Worm (Caenorhabditis elegans) whole organism, young adult: ENCODE data around the gene cnep-1.

ENCODE experiments used
- B0035.1 ChIP-seq: sonication (generic microtip); optimal IDR thresholded peaks from 2 replicates; lab custom pipeline; 2016; ENCODE audit warnings: missing genetic modification characterization, mild to moderate bottlenecking, missing compliant biosample characterization, missing genotype, missing genetic modification reagents
- B0261.1 ChIP-seq: sonication (generic microtip); optimal IDR thresholded peaks from 2 replicates; lab custom pipeline; 2016; ENCODE audit warnings: mild to moderate bottlenecking, missing genetic modification characterization, moderate library complexity, missing compliant biosample characterization
- B0336.3 ChIP-seq: fragments of 200-800 bp; sonication (Bioruptor generic); IDR thresholded peaks from 2 replicates; pipeline ENCODE4 v1.3.6; 2022; ENCODE audit warnings: missing genetic modification characterization, missing compliant biosample characterization
- C06A6.2 ChIP-seq: fragments of 200-800 bp; sonication (Bioruptor generic); conservative IDR thresholded peaks from 2 replicates; pipeline ENCODE4 v1.3.6; 2022; ENCODE audit warnings: missing genetic modification characterization, missing compliant biosample characterization
- C17E4.6 ChIP-seq: fragments of 200-800 bp; sonication (Bioruptor generic); IDR thresholded peaks from 2 replicates; pipeline ENCODE4 v1.3.6; 2022; ENCODE audit warnings: missing genetic modification reagents, missing genetic modification characterization, missing compliant biosample characterization
- D2030.7 ChIP-seq: fragments of 200-800 bp; sonication (Bioruptor generic); IDR thresholded peaks from 2 replicates; pipeline ENCODE4 v1.3.6; 2022; ENCODE audit warnings: missing genetic modification reagents, missing genetic modification characterization, missing compliant biosample characterization
- F10E7.11 ChIP-seq: sonication (generic microtip); optimal IDR thresholded peaks from 2 replicates; lab custom pipeline; 2017; ENCODE audit warnings: mild to moderate bottlenecking, missing genetic modification characterization, moderate library complexity, missing compliant biosample characterization
- F52B5.7 ChIP-seq: sonication (generic microtip); optimal IDR thresholded peaks from 2 replicates; lab custom pipeline; 2016; ENCODE audit warnings: mild to moderate bottlenecking, missing genetic modification characterization, missing compliant biosample characterization
- K11D2.4 ChIP-seq: fragments of 200-800 bp; sonication (Bioruptor generic); IDR thresholded peaks from 2 replicates; pipeline ENCODE4 v1.3.6; 2022; ENCODE audit warnings: missing genetic modification reagents, missing genetic modification characterization, missing compliant biosample characterization
- K12H6.12 ChIP-seq: fragments of 200-800 bp; sonication (Bioruptor generic); optimal IDR thresholded peaks from 2 replicates; lab custom pipeline; 2018; ENCODE audit warnings: mild to moderate bottlenecking, missing genetic modification characterization, missing compliant biosample characterization
- Y53G8AR.9 ChIP-seq: fragments of 200-800 bp; sonication (Bioruptor generic); conservative IDR thresholded peaks from 2 replicates; pipeline ENCODE4 v1.3.6; 2022; ENCODE audit warnings: missing genetic modification reagents, missing genetic modification characterization, missing compliant biosample characterization
- Y67H2A.10 ChIP-seq: fragments of 200-800 bp; sonication (Bioruptor generic); conservative IDR thresholded peaks from 2 replicates; pipeline ENCODE4 v1.3.6; 2022; ENCODE audit warnings: missing genetic modification reagents, missing genetic modification characterization, missing compliant biosample characterization
- Y79H2A.3 ChIP-seq: fragments of 200-800 bp; sonication (Bioruptor generic); conservative IDR thresholded peaks from 2 replicates; pipeline ENCODE4 v1.3.6; 2022; ENCODE audit warnings: missing genetic modification reagents, missing genetic modification characterization, missing compliant biosample characterization
- ZK185.1 ChIP-seq: sonication (generic microtip); optimal IDR thresholded peaks from 2 replicates; lab custom pipeline; 2016; ENCODE audit warnings: mild to moderate bottlenecking, missing genetic modification characterization, missing compliant biosample characterization; ENCODE audit not compliant: poor library complexity, severe bottlenecking
- akir-1 ChIP-seq: fragments of 200-800 bp; sonication (Bioruptor generic); optimal IDR thresholded peaks from 2 replicates; lab custom pipeline; 2018; ENCODE audit warnings: mild to moderate bottlenecking, missing genetic modification characterization, moderate library complexity, missing compliant biosample characterization
- aptf-2 ChIP-seq: fragments of 200-800 bp; sonication (Bioruptor generic); conservative IDR thresholded peaks from 2 replicates; pipeline ENCODE4 v1.3.6; 2022; ENCODE audit warnings: missing genetic modification reagents, missing genetic modification characterization, missing compliant biosample characterization
- aptf-3 ChIP-seq: fragments of 200-800 bp; sonication (Bioruptor generic); IDR thresholded peaks from 2 replicates; pipeline ENCODE4 v1.3.6; 2022; ENCODE audit warnings: missing genetic modification characterization, missing compliant biosample characterization
- athp-1 ChIP-seq: sonication (generic microtip); optimal IDR thresholded peaks from 2 replicates; lab custom pipeline; 2017; ENCODE audit warnings: mild to moderate bottlenecking, missing genetic modification characterization, missing compliant biosample characterization
- attf-3 ChIP-seq: fragments of 200-800 bp; sonication (Bioruptor generic); conservative IDR thresholded peaks from 2 replicates; pipeline ENCODE4 v1.3.6; 2022; ENCODE audit warnings: missing genetic modification reagents, missing genetic modification characterization, missing compliant biosample characterization
- bed-1 ChIP-seq: fragments of 200-800 bp; sonication (Bioruptor generic); IDR thresholded peaks from 2 replicates; pipeline ENCODE4 v1.3.6; 2022; ENCODE audit warnings: missing genetic modification reagents, missing genetic modification characterization, missing compliant biosample characterization
- ccch-3 ChIP-seq: fragments of 200-800 bp; sonication (Bioruptor generic); optimal IDR thresholded peaks from 2 replicates; lab custom pipeline; 2018; ENCODE audit warnings: mild to moderate bottlenecking, missing genetic modification characterization, missing compliant biosample characterization
- cebp-2 ChIP-seq: fragments of 200-800 bp; sonication (Bioruptor generic); IDR thresholded peaks from 2 replicates; pipeline ENCODE4 v1.3.6; 2022; ENCODE audit warnings: missing genetic modification characterization, missing compliant biosample characterization
- ceh-27 ChIP-seq: fragments of 200-800 bp; sonication (Bioruptor generic); optimal IDR thresholded peaks from 2 replicates; lab custom pipeline; 2018; ENCODE audit warnings: mild to moderate bottlenecking, missing genetic modification characterization, moderate library complexity, missing compliant biosample characterization
- ceh-58 ChIP-seq: fragments of 200-800 bp; sonication (Bioruptor generic); IDR thresholded peaks from 2 replicates; pipeline ENCODE4 v1.3.6; 2022; ENCODE audit warnings: missing genetic modification characterization, missing compliant biosample characterization
- dpff-1 ChIP-seq: sonication (generic microtip); optimal IDR thresholded peaks from 2 replicates; lab custom pipeline; 2017; ENCODE audit warnings: mild to moderate bottlenecking, missing genetic modification characterization, missing compliant biosample characterization
- egl-44 ChIP-seq: fragments of 200-800 bp; sonication (Bioruptor generic); IDR thresholded peaks from 2 replicates; pipeline ENCODE4 v1.3.6; 2022; ENCODE audit warnings: missing genetic modification reagents, missing genetic modification characterization, missing compliant biosample characterization
- ekl-4 ChIP-seq: fragments of 200-800 bp; sonication (Bioruptor generic); IDR thresholded peaks from 2 replicates; pipeline ENCODE4 v1.3.6; 2022; ENCODE audit warnings: missing genetic modification reagents, missing genetic modification characterization, missing compliant biosample characterization
- gei-17 ChIP-seq: fragments of 200-800 bp; sonication (Bioruptor generic); optimal IDR thresholded peaks from 2 replicates; lab custom pipeline; 2018; ENCODE audit warnings: mild to moderate bottlenecking, missing genetic modification characterization, missing compliant biosample characterization
- hmg-1.2 ChIP-seq: fragments of 200-800 bp; sonication (Bioruptor generic); IDR thresholded peaks from 2 replicates; pipeline ENCODE4 v1.3.6; 2022; ENCODE audit warnings: missing genetic modification reagents, missing genetic modification characterization, missing compliant biosample characterization
- hsf-1 ChIP-seq: fragments of 200-800 bp; sonication (Bioruptor generic); IDR thresholded peaks from 2 replicates; pipeline ENCODE4 v1.3.6; 2022; ENCODE audit warnings: missing genetic modification reagents, missing genetic modification characterization, missing compliant biosample characterization
- lag-1 ChIP-seq: fragments of 200-800 bp; sonication (Bioruptor generic); IDR thresholded peaks from 2 replicates; pipeline ENCODE4 v1.3.6; 2022; ENCODE audit warnings: missing genetic modification reagents, missing genetic modification characterization, missing compliant biosample characterization
- let-607 ChIP-seq, 2 experiments: fragments of 200-800 bp in 1 of 2; sonication (Bioruptor generic) in 1 of 2; sonication (generic microtip) in 1 of 2; optimal IDR thresholded peaks; 2 replicates each; lab custom pipeline; 2016 to 2018; ENCODE audit warnings: mild to moderate bottlenecking in 2 of 2, missing compliant biosample characterization in 2 of 2, missing genetic modification characterization in 2 of 2, moderate library complexity in 2 of 2, missing genotype in 1 of 2
- lin-26 ChIP-seq: fragments of 200-800 bp; sonication (Bioruptor generic); IDR thresholded peaks from 2 replicates; pipeline ENCODE4 v1.3.6; 2022; ENCODE audit warnings: missing genetic modification reagents, missing genetic modification characterization, missing compliant biosample characterization
- lin-40 ChIP-seq: sonication (generic microtip); optimal IDR thresholded peaks from 2 replicates; lab custom pipeline; 2016; ENCODE audit warnings: missing genetic modification characterization, mild to moderate bottlenecking, missing compliant biosample characterization, missing genotype, missing genetic modification reagents
- lin-54 ChIP-seq: fragments of 200-800 bp; sonication (Bioruptor generic); optimal IDR thresholded peaks from 2 replicates; lab custom pipeline; 2018; ENCODE audit warnings: mild to moderate bottlenecking, missing genetic modification characterization, missing compliant biosample characterization
- madf-10 ChIP-seq: sonication (generic microtip); optimal IDR thresholded peaks from 2 replicates; lab custom pipeline; 2016; ENCODE audit warnings: mild to moderate bottlenecking, missing genetic modification characterization, missing compliant biosample characterization
- madf-8 ChIP-seq: fragments of 200-800 bp; sonication (Bioruptor generic); conservative IDR thresholded peaks from 2 replicates; pipeline ENCODE4 v1.3.6; 2022; ENCODE audit warnings: missing genetic modification reagents, missing genetic modification characterization, missing compliant biosample characterization
- mcd-1 ChIP-seq: fragments of 200-800 bp; sonication (Bioruptor generic); IDR thresholded peaks from 2 replicates; pipeline ENCODE4 v1.3.6; 2022; ENCODE audit warnings: missing genetic modification reagents, missing genetic modification characterization, missing compliant biosample characterization
- mes-4 ChIP-seq: sonication (generic microtip); optimal IDR thresholded peaks from 2 replicates; lab custom pipeline; 2016; ENCODE audit warnings: missing genotype, missing genetic modification characterization, missing compliant biosample characterization
- nhr-179 ChIP-seq: sonication (generic microtip); optimal IDR thresholded peaks from 2 replicates; lab custom pipeline; 2016; ENCODE audit warnings: mild to moderate bottlenecking, missing genetic modification characterization, missing compliant biosample characterization
- nhr-27 ChIP-seq: fragments of 200-800 bp; sonication (Bioruptor generic); optimal IDR thresholded peaks from 2 replicates; lab custom pipeline; 2018; ENCODE audit warnings: mild to moderate bottlenecking, missing genetic modification characterization, moderate library complexity, missing compliant biosample characterization
- nhr-90 ChIP-seq: sonication (generic microtip); optimal IDR thresholded peaks from 2 replicates; lab custom pipeline; 2016; ENCODE audit warnings: missing genotype, mild to moderate bottlenecking, missing genetic modification characterization, missing compliant biosample characterization
- pbrm-1 ChIP-seq: fragments of 200-800 bp; sonication (Bioruptor generic); IDR thresholded peaks from 2 replicates; pipeline ENCODE4 v1.3.6; 2022; ENCODE audit warnings: missing genetic modification reagents, missing genetic modification characterization, missing compliant biosample characterization
- rcor-1 ChIP-seq: fragments of 200-800 bp; sonication (Bioruptor generic); IDR thresholded peaks from 2 replicates; pipeline ENCODE4 v1.3.6; 2022; ENCODE audit warnings: missing genetic modification reagents, missing genetic modification characterization, missing compliant biosample characterization
- rpc-1 ChIP-seq, 2 experiments: fragments of 150-350 bp in 1 of 2; sonication (generic microtip) in 1 of 2; optimal IDR thresholded peaks; 2 replicates each; lab custom pipeline; 2014 to 2018; ENCODE audit warnings: missing biosample characterization in 1 of 2, missing genetic modification characterization in 1 of 2, missing genetic modification reagents in 1 of 2, missing genotype in 1 of 2
- snpc-3.4 ChIP-seq: sonication (generic microtip); optimal IDR thresholded peaks from 2 replicates; lab custom pipeline; 2017; ENCODE audit warnings: missing genetic modification characterization, mild to moderate bottlenecking, missing compliant biosample characterization, antibody characterized with exemption, moderate library complexity, missing genotype, missing genetic modification reagents
- somi-1 ChIP-seq: fragments of 200-800 bp; sonication (Bioruptor generic); optimal IDR thresholded peaks from 2 replicates; lab custom pipeline; 2018; ENCODE audit warnings: mild to moderate bottlenecking, missing genetic modification characterization, missing compliant biosample characterization
- zim-3 ChIP-seq: sonication (generic microtip); optimal IDR thresholded peaks from 2 replicates; lab custom pipeline; 2017; ENCODE audit warnings: mild to moderate bottlenecking, missing genetic modification characterization, moderate library complexity, missing compliant biosample characterization
- ztf-3 ChIP-seq: fragments of 200-800 bp; sonication (Bioruptor generic); optimal IDR thresholded peaks from 2 replicates; lab custom pipeline; 2018; ENCODE audit warnings: mild to moderate bottlenecking, missing genetic modification characterization, missing compliant biosample characterization

Gene cnep-1

DNA sequence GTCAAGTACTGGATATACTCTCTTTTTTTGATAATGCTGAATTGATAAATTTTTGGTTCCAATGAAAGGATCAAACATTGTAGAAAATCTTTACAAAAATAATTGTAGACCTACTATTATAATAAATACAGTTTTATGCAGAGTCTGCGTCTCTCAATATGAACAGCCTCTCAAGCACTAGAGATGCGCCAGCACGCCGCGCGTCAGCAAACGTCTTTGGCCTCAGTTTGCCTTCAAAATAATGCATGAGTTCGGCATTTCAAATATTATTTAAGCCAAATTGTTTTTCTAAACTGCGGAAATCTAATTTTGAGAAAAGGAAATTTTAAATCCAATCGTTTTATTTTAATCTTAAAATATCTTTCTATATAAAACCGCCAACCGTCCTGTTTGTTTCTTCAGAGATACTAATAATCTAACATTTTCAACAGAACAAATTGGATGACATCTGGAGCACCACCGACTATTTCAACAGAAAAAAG, 8.4 kb upstream of the cnep-1 start, which contains the start of gene cul-4 (continued):
- TF ChIP-seq rcor-1 (GFP tag; lab: Robert Waterston, UW): peak; percentile 88
- TF ChIP-seq egl-44 (GFP tag; lab: Robert Waterston, UW): no peak
- TF ChIP-seq B0035.1: no peak
- no peak for TF ChIP-seq bed-1 (GFP tag; lab: Robert Waterston, UW)
- TF ChIP-seq B0336.3 (GFP tag; lab: Robert Waterston, UW): peak; percentile 88
- TF ChIP-seq B0261.1: no peak
- TF ChIP-seq gei-17 (GFP tag; lab: Kevin White, UChicago): no peak
- TF ChIP-seq Y53G8AR.9 (GFP tag; lab: Robert Waterston, UW): peak; percentile 65; the same call in 1 of the 2 replicates
- no peak for TF ChIP-seq aptf-2
- peak; percentile 71 for TF ChIP-seq hsf-1
- TF ChIP-seq K12H6.12 (tag; lab: Kevin White, UChicago): no peak
- TF ChIP-seq cebp-2: no peak
- no peak for TF ChIP-seq nhr-179 (tag; lab: Kevin White, UChicago)
- TF ChIP-seq C17E4.6 (GFP tag; lab: Robert Waterston, UW): no peak
- no peak for TF ChIP-seq F10E7.11
- 0 out of 2 replicates have a peak, but pooled peaks have one; percentile 16 for TF ChIP-seq Y79H2A.3
- TF ChIP-seq madf-8 (GFP tag; lab: Robert Waterston, UW): peak; percentile 99
- peak; percentile 23 for TF ChIP-seq ceh-27 (GFP tag; lab: Kevin White, UChicago)
- no peak for TF ChIP-seq lag-1 (GFP tag; lab: Robert Waterston, UW)
- no peak for TF ChIP-seq athp-1 (tag; lab: Kevin White, UChicago)
- TF ChIP-seq akir-1 (GFP tag; lab: Kevin White, UChicago): no peak
- peak; percentile 91 for TF ChIP-seq snpc-3.4 (tag; lab: Kevin White, UChicago)
- TF ChIP-seq C06A6.2 (GFP tag; lab: Robert Waterston, UW): no peak
- TF ChIP-seq madf-10 (tag; lab: Kevin White, UChicago): no peak
- TF ChIP-seq ccch-3 (GFP tag; lab: Kevin White, UChicago): no peak
- no peak for TF ChIP-seq lin-40 (tag; lab: Kevin White, UChicago)
- no peak for TF ChIP-seq somi-1 (GFP tag; lab: Kevin White, UChicago)
- TF ChIP-seq ztf-3: no peak
- no peak for TF ChIP-seq nhr-27 (tag; lab: Kevin White, UChicago)
- TF ChIP-seq nhr-90 (tag; lab: Kevin White, UChicago): no peak
- no peak for TF ChIP-seq rpc-1 (optimal IDR thresholded peaks at IDR 0.05; lab: Kevin White, UChicago)
- TF ChIP-seq rpc-1 (tag; optimal IDR thresholded peaks at IDR 0.05; lab: Kevin White, UChicago): no peak
- peak; percentile 85 for TF ChIP-seq hmg-1.2 (GFP tag; lab: Robert Waterston, UW)
- TF ChIP-seq ceh-58 (GFP tag; lab: Robert Waterston, UW): no peak
- TF ChIP-seq pbrm-1: peak; percentile 86
- TF ChIP-seq K11D2.4 (GFP tag; lab: Robert Waterston, UW): no peak
- TF ChIP-seq aptf-3 (GFP tag; lab: Robert Waterston, UW): no peak
- no peak for TF ChIP-seq zim-3 (tag; lab: Kevin White, UChicago)
- no peak for TF ChIP-seq lin-26 (GFP tag; lab: Robert Waterston, UW)
- TF ChIP-seq D2030.7 (GFP tag; lab: Robert Waterston, UW): peak; percentile 88
- TF ChIP-seq F52B5.7: no peak
- peak; percentile 73 for TF ChIP-seq ekl-4 (GFP tag; lab: Robert Waterston, UW)
- TF ChIP-seq ZK185.1 (tag; lab: Kevin White, UChicago): peak; percentile 85
- TF ChIP-seq dpff-1: no peak
- no peak for TF ChIP-seq Y67H2A.10
- TF ChIP-seq attf-3 (GFP tag; lab: Robert Waterston, UW): peak; percentile 71
- TF ChIP-seq mcd-1 (GFP tag; lab: Robert Waterston, UW): peak; percentile 86
- TF ChIP-seq lin-54 (GFP tag; lab: Kevin White, UChicago): peak; percentile 88
- TF ChIP-seq mes-4 (tag; lab: Kevin White, UChicago): no peak
- peak in 1 of 2 experiments; percentile 16 for TF ChIP-seq let-607 (tag; optimal IDR thresholded peaks at IDR 0.05; lab: Kevin White, UChicago)
